Worm (Caenorhabditis elegans) whole organism, young adult: ENCODE measurements around the gene dhs-12.

Source experiments
- F22D6.2 ChIP-seq: sonication (generic microtip); optimal IDR thresholded peaks from 2 replicates; lab custom pipeline; 2016; ENCODE audit warnings: mild to moderate bottlenecking, missing genetic modification characterization, missing compliant biosample characterization
- F23B12.7 ChIP-seq: sonication (generic microtip); optimal IDR thresholded peaks from 2 replicates; lab custom pipeline; 2017; ENCODE audit warnings: missing genetic modification characterization, mild to moderate bottlenecking, missing compliant biosample characterization, antibody characterized with exemption, moderate library complexity; ENCODE audit not compliant: insufficient read depth
- F57A8.1 ChIP-seq: fragments of 200-800 bp; sonication (Bioruptor generic); optimal IDR thresholded peaks from 2 replicates; lab custom pipeline; 2018; ENCODE audit warnings: mild to moderate bottlenecking, missing genetic modification characterization, moderate library complexity, missing compliant biosample characterization
- K11D2.4 ChIP-seq: fragments of 200-800 bp; sonication (Bioruptor generic); IDR thresholded peaks from 2 replicates; pipeline ENCODE4 v1.3.6; 2022; ENCODE audit warnings: missing genetic modification reagents, missing genetic modification characterization, missing compliant biosample characterization
- K12H6.12 ChIP-seq: fragments of 200-800 bp; sonication (Bioruptor generic); optimal IDR thresholded peaks from 2 replicates; lab custom pipeline; 2018; ENCODE audit warnings: mild to moderate bottlenecking, missing genetic modification characterization, missing compliant biosample characterization
- Y79H2A.3 ChIP-seq: fragments of 200-800 bp; sonication (Bioruptor generic); conservative IDR thresholded peaks from 2 replicates; pipeline ENCODE4 v1.3.6; 2022; ENCODE audit warnings: missing genetic modification reagents, missing genetic modification characterization, missing compliant biosample characterization
- aptf-2 ChIP-seq: fragments of 200-800 bp; sonication (Bioruptor generic); conservative IDR thresholded peaks from 2 replicates; pipeline ENCODE4 v1.3.6; 2022; ENCODE audit warnings: missing genetic modification reagents, missing genetic modification characterization, missing compliant biosample characterization
- aptf-3 ChIP-seq: fragments of 200-800 bp; sonication (Bioruptor generic); IDR thresholded peaks from 2 replicates; pipeline ENCODE4 v1.3.6; 2022; ENCODE audit warnings: missing genetic modification characterization, missing compliant biosample characterization
- attf-3 ChIP-seq: fragments of 200-800 bp; sonication (Bioruptor generic); conservative IDR thresholded peaks from 2 replicates; pipeline ENCODE4 v1.3.6; 2022; ENCODE audit warnings: missing genetic modification reagents, missing genetic modification characterization, missing compliant biosample characterization
- attf-6 ChIP-seq: fragments of 200-800 bp; sonication (Bioruptor generic); IDR thresholded peaks from 2 replicates; pipeline ENCODE4 v1.3.6; 2022; ENCODE audit warnings: missing genetic modification reagents, missing genetic modification characterization, missing compliant biosample characterization
- ccch-3 ChIP-seq: fragments of 200-800 bp; sonication (Bioruptor generic); optimal IDR thresholded peaks from 2 replicates; lab custom pipeline; 2018; ENCODE audit warnings: mild to moderate bottlenecking, missing genetic modification characterization, missing compliant biosample characterization
- ceh-27 ChIP-seq: fragments of 200-800 bp; sonication (Bioruptor generic); optimal IDR thresholded peaks from 2 replicates; lab custom pipeline; 2018; ENCODE audit warnings: mild to moderate bottlenecking, missing genetic modification characterization, moderate library complexity, missing compliant biosample characterization
- ceh-79 ChIP-seq: sonication (generic microtip); optimal IDR thresholded peaks from 2 replicates; lab custom pipeline; 2017; ENCODE audit warnings: mild to moderate bottlenecking, missing genetic modification characterization, missing compliant biosample characterization
- egrh-3 ChIP-seq: fragments of 200-800 bp; sonication (Bioruptor generic); IDR thresholded peaks from 2 replicates; pipeline ENCODE4 v1.3.6; 2022; ENCODE audit warnings: missing genetic modification reagents, missing genetic modification characterization, missing compliant biosample characterization
- ekl-4 ChIP-seq: fragments of 200-800 bp; sonication (Bioruptor generic); IDR thresholded peaks from 2 replicates; pipeline ENCODE4 v1.3.6; 2022; ENCODE audit warnings: missing genetic modification reagents, missing genetic modification characterization, missing compliant biosample characterization
- him-1 ChIP-seq: sonication (generic microtip); optimal IDR thresholded peaks from 2 replicates; lab custom pipeline; 2016; ENCODE audit warnings: missing genotype, missing genetic modification reagents, missing genetic modification characterization, missing compliant biosample characterization
- hlh-26 ChIP-seq: fragments of 200-800 bp; sonication (Bioruptor generic); conservative IDR thresholded peaks from 2 replicates; pipeline ENCODE4 v1.3.6; 2022; ENCODE audit warnings: missing genetic modification reagents, missing genetic modification characterization, missing compliant biosample characterization
- hmg-1.2 ChIP-seq: fragments of 200-800 bp; sonication (Bioruptor generic); IDR thresholded peaks from 2 replicates; pipeline ENCODE4 v1.3.6; 2022; ENCODE audit warnings: missing genetic modification reagents, missing genetic modification characterization, missing compliant biosample characterization
- let-607 ChIP-seq, 2 experiments: fragments of 200-800 bp in 1 of 2; sonication (Bioruptor generic) in 1 of 2; sonication (generic microtip) in 1 of 2; optimal IDR thresholded peaks; 2 replicates each; lab custom pipeline; 2016 to 2018; ENCODE audit warnings: mild to moderate bottlenecking in 2 of 2, missing compliant biosample characterization in 2 of 2, missing genetic modification characterization in 2 of 2, moderate library complexity in 2 of 2, missing genotype in 1 of 2
- mcd-1 ChIP-seq: fragments of 200-800 bp; sonication (Bioruptor generic); IDR thresholded peaks from 2 replicates; pipeline ENCODE4 v1.3.6; 2022; ENCODE audit warnings: missing genetic modification reagents, missing genetic modification characterization, missing compliant biosample characterization
- mel-28 ChIP-seq: sonication (generic microtip); optimal IDR thresholded peaks from 2 replicates; lab custom pipeline; 2016; ENCODE audit warnings: borderline replicate concordance, mild to moderate bottlenecking, missing genetic modification characterization, missing compliant biosample characterization
- nfya-1 ChIP-seq: sonication (generic microtip); optimal IDR thresholded peaks from 2 replicates; lab custom pipeline; 2017; ENCODE audit warnings: antibody characterized with exemption, missing compliant biosample characterization, missing genetic modification characterization, borderline replicate concordance; ENCODE audit not compliant: insufficient read depth
- nhr-179 ChIP-seq: sonication (generic microtip); optimal IDR thresholded peaks from 2 replicates; lab custom pipeline; 2016; ENCODE audit warnings: mild to moderate bottlenecking, missing genetic modification characterization, missing compliant biosample characterization
- pbrm-1 ChIP-seq: fragments of 200-800 bp; sonication (Bioruptor generic); IDR thresholded peaks from 2 replicates; pipeline ENCODE4 v1.3.6; 2022; ENCODE audit warnings: missing genetic modification reagents, missing genetic modification characterization, missing compliant biosample characterization
- rpc-1 ChIP-seq, 2 experiments: fragments of 150-350 bp in 1 of 2; sonication (generic microtip) in 1 of 2; optimal IDR thresholded peaks; 2 replicates each; lab custom pipeline; 2014 to 2018; ENCODE audit warnings: missing biosample characterization in 1 of 2, missing genetic modification characterization in 1 of 2, missing genetic modification reagents in 1 of 2, missing genotype in 1 of 2
- sdz-38 ChIP-seq: sonication (generic microtip); optimal IDR thresholded peaks from 2 replicates; lab custom pipeline; 2016; ENCODE audit warnings: missing genotype, missing genetic modification characterization, missing compliant biosample characterization
- snpc-1.1 ChIP-seq: sonication (generic microtip); optimal IDR thresholded peaks from 2 replicates; lab custom pipeline; 2017; ENCODE audit warnings: missing genetic modification characterization, mild to moderate bottlenecking, missing compliant biosample characterization, antibody characterized with exemption, moderate library complexity, missing genotype, missing genetic modification reagents; ENCODE audit not compliant: insufficient read depth
- sptf-2 ChIP-seq: fragments of 200-800 bp; sonication (Bioruptor generic); optimal IDR thresholded peaks from 2 replicates; lab custom pipeline; 2018; ENCODE audit warnings: mild to moderate bottlenecking, missing genetic modification characterization, missing compliant biosample characterization
- xnd-1 ChIP-seq: sonication (generic microtip); optimal IDR thresholded peaks from 2 replicates; lab custom pipeline; 2016; ENCODE audit warnings: missing genotype, missing genetic modification reagents, missing genetic modification characterization, missing compliant biosample characterization
- zfh-2 ChIP-seq: fragments of 200-800 bp; sonication (Bioruptor generic); conservative IDR thresholded peaks from 2 replicates; pipeline ENCODE4 v1.3.6; 2022; ENCODE audit warnings: missing genetic modification reagents, missing genetic modification characterization, missing compliant biosample characterization
- ztf-18 ChIP-seq: sonication (generic microtip); optimal IDR thresholded peaks from 2 replicates; lab custom pipeline; 2016; ENCODE audit warnings: missing genotype, mild to moderate bottlenecking, missing genetic modification characterization, missing compliant biosample characterization
- ztf-25 ChIP-seq: fragments of 200-800 bp; sonication (Bioruptor generic); IDR thresholded peaks from 2 replicates; pipeline ENCODE4 v1.3.6; 2022; ENCODE audit warnings: missing genetic modification reagents, missing genetic modification characterization, missing compliant biosample characterization
- ztf-3 ChIP-seq: fragments of 200-800 bp; sonication (Bioruptor generic); optimal IDR thresholded peaks from 2 replicates; lab custom pipeline; 2018; ENCODE audit warnings: mild to moderate bottlenecking, missing genetic modification characterization, missing compliant biosample characterization

Gene dhs-12

DNA sequence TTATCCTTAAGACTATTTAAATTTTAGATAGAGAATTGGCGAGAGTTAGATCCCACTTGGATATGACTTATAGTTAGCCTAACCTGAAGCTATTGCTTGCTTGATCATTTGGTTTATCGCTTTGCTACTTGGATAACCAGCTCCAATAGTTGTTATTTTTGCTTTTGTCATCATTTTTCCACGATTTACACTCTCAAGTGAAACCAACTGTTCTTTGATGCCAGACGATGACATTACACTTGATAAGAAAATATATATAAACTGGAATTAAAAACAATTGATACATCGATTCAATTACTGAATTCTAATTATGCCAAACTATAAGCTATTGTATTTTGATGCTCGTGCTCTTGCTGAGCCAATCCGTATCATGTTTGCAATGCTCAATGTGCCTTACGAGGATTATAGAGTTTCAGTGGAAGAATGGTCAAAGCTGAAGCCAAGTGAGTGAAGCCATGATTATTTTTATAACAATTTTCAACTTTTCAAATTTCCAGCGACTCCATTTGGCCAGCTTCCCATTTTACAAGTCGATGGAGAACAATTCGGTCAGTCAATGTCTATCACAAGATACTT lies at the start of gene dhs-12, which contains the start of the genes gst-2 and gst-4:
dhs-12 (plus strand) TSS at position 526 of the 576 bp plus-strand sequence.
gst-2 (minus strand) TSS at position 132 of the 576 bp plus-strand sequence.
gst-4 (plus strand) TSS at position 296 of the 576 bp plus-strand sequence.
- TF ChIP-seq F57A8.1 (GFP tag; lab: Kevin White, UChicago) (no peak), pbrm-1 (GFP tag; lab: Robert Waterston, UW) (no peak), attf-3 (GFP tag; lab: Robert Waterston, UW) (no peak), hmg-1.2 (no peak)

DNA sequence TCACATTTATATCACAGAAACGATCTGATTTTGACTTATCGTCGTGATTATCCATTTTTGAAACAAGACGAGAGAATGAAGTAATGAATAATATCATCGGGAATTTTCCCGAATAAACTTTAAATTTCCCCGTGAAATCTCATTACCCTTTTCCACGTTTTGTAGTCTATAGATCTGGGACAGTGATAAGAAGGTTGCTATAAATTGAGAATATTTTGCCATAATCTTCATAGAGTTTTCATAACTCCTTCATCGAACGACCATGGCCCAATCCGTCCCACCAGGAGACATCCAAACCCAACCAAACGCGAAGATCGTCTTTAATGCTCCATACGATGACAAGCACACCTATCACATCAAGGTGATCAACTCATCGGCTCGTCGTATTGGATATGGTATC lies 47.1 kb upstream of the dhs-12 start, which contains the start of the genes C04G2.5 and msp-36:
C04G2.5 (minus strand) TSS at position 101 of the 400 bp plus-strand sequence.
msp-36 (plus strand) TSS at position 263 of the 400 bp plus-strand sequence.
- TF ChIP-seq nhr-179 (no peak), ekl-4 (no peak), ccch-3 (GFP tag; lab: Kevin White, UChicago) (no peak)

DNA sequence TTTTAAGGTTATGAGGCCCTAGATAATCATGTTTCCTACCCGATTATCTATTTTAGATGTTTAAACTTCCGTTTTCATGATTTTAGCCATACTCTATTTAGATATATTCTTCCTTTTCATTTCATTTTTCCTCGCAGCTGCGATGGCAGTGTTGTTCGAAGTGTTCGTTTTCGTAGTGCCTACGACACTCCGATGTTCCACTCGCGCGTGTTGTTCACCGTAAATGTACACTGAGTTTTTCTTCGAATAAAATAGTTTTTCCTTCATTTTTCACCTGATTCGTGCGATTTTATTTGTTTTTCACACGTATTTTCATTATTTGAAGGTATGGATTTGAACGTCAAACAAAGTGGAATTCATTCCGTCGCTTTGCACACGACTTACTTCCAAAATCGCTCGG lies 45.4 kb upstream of the dhs-12 start, which contains the start of gene dis-3:
dis-3 (plus strand) TSS at position 322 of the 400 bp plus-strand sequence.
- TF ChIP-seq hmg-1.2 (no peak), attf-3 (GFP tag; lab: Robert Waterston, UW) (peak; percentile 88)
- TF ChIP-seq, all 124 proteins: peak for 1

DNA sequence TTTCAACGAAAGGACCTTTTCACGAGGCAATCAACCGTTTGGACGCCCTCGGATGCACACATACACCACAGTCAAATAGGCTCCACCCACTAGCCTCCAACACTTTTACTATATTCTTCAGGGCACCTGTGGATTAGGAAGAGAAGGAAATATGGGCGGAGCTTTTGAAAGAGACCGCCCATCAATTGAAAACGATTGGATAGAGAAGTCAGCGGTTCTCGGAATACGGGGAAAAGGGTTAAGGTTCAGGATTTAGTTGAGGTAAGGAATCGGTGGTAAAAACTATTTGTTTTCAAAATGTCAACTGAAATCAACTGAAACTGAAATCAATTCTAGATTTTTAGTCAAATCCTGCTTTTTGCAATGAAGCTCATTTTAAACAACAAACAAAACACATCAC lies 31.8 kb upstream of the dhs-12 start, which contains the start of gene egl-38:
egl-38 (minus strand) TSS at position 101 of the 400 bp plus-strand sequence.
- TF ChIP-seq mcd-1 (GFP tag; lab: Robert Waterston, UW), result no peak
- no peak for TF ChIP-seq aptf-3
- no peak for TF ChIP-seq him-1 (tag; lab: Kevin White, UChicago)
- TF ChIP-seq ceh-27 (GFP tag; lab: Kevin White, UChicago), result no peak
- no peak for TF ChIP-seq sptf-2 (GFP tag; lab: Kevin White, UChicago)
- no peak for TF ChIP-seq rpc-1 (optimal IDR thresholded peaks at IDR 0.05; lab: Kevin White, UChicago)
- no peak for TF ChIP-seq rpc-1 (tag; optimal IDR thresholded peaks at IDR 0.05; lab: Kevin White, UChicago)
- TF ChIP-seq ceh-79, result no peak
- TF ChIP-seq F23B12.7 (tag; lab: Kevin White, UChicago), result no peak
- TF ChIP-seq Y79H2A.3 (GFP tag; lab: Robert Waterston, UW), result no peak
- no peak for TF ChIP-seq let-607 (tag; optimal IDR thresholded peaks at IDR 0.05; lab: Kevin White, UChicago)
- TF ChIP-seq aptf-2 (GFP tag; lab: Robert Waterston, UW), result no peak
- no peak for TF ChIP-seq nfya-1
- no peak for TF ChIP-seq sdz-38 (tag; lab: Kevin White, UChicago)
- TF ChIP-seq attf-6 (GFP tag; lab: Robert Waterston, UW), result no peak
- no peak for TF ChIP-seq pbrm-1 (GFP tag; lab: Robert Waterston, UW)
- no peak for TF ChIP-seq F22D6.2 (tag; lab: Kevin White, UChicago)
- TF ChIP-seq ztf-3, result no peak
- TF ChIP-seq, all 124 proteins: peak for 0

DNA sequence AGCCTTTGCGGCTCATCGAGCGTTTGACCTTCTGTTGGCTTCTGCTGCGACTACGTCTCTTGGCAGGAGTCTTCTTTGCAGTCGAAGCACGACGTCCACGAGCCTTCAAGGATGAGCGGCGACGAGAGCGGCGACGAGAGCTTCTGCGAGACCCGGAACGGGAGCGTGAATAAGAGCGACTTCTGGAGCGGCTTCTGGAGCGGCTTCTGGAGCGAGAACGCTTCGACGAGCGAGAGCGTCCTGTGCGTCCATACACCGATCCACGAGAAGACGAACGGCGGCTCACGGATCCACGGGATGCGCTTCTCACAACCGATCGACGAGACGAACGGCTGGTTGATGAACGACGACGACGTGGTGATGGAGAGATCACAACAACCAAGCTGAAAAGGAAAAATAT lies 31.4 kb upstream of the dhs-12 start:
- TF ChIP-seq ztf-25 (GFP tag; lab: Robert Waterston, UW) (no peak), K11D2.4 (GFP tag; lab: Robert Waterston, UW) (no peak), aptf-2 (GFP tag; lab: Robert Waterston, UW) (no peak), hlh-26 (GFP tag; lab: Robert Waterston, UW) (no peak), xnd-1 (no peak), ztf-18 (tag; lab: Kevin White, UChicago) (no peak), egrh-3 (GFP tag; lab: Robert Waterston, UW) (peak; percentile 82; the same call in 1 of the 2 replicates), mel-28 (tag; lab: Kevin White, UChicago) (no peak), zfh-2 (GFP tag; lab: Robert Waterston, UW) (peak; percentile 87), snpc-1.1 (tag; lab: Kevin White, UChicago) (no peak), K12H6.12 (tag; lab: Kevin White, UChicago) (no peak), F22D6.2 (tag; lab: Kevin White, UChicago) (no peak)
